Fruit fly (Drosophila melanogaster): ENCODE measurements around the gene PGS1.

PGS1 gene

dm6 chr3R:18743270-18743922, 2.4 kb downstream of the PGS1 start, which contains the start of gene Mekk1 (continued):
- TF ChIP-seq cwo (GFP tag; optimal IDR thresholded peaks at IDR 0.05): peak; percentile 0
- no peak for TF ChIP-seq ro (GFP tag; IDR thresholded peaks at IDR 0.05)
- TF ChIP-seq CG15514 (GFP tag; optimal IDR thresholded peaks at IDR 0.05): peak; percentile 74
- TF ChIP-seq CG1233 (GFP tag; optimal IDR thresholded peaks at IDR 0.05): no peak
- TF ChIP-seq CG11456 (GFP tag; IDR thresholded peaks at IDR 0.05): no peak
- TF ChIP-seq CG17912 (GFP tag; optimal IDR thresholded peaks at IDR 0.05): no peak
- no peak for TF ChIP-seq CG1832 (GFP tag; optimal IDR thresholded peaks at IDR 0.05)
- TF ChIP-seq sens (GFP tag): peak; percentile 86
- TF ChIP-seq CG2712 (tag; optimal IDR thresholded peaks at IDR 0.05): peak; percentile 26
- TF ChIP-seq grn (GFP tag; optimal IDR thresholded peaks at IDR 0.05): no peak
- 0 out of 3 replicates have a peak, but pooled peaks have one; percentile 26 for TF ChIP-seq CG14050 (GFP tag; IDR thresholded peaks at IDR 0.05)
- peak; percentile 53; the same call in 1 of the 2 replicates for TF ChIP-seq hbn (GFP tag; IDR thresholded peaks at IDR 0.05; ENCODE audit: partially characterized antibody)
- peak; percentile 83 for TF ChIP-seq sug (tag; optimal IDR thresholded peaks at IDR 0.05)
- peak; percentile 53 for TF ChIP-seq CG15269 (tag; optimal IDR thresholded peaks at IDR 0.05)
- peak; percentile 45 for TF ChIP-seq CG10267 (tag; optimal IDR thresholded peaks at IDR 0.05)
- TF ChIP-seq zen (tag; optimal IDR thresholded peaks at IDR 0.05): no peak
- peak; percentile 47 for TF ChIP-seq CG9215 (GFP tag; IDR thresholded peaks at IDR 0.05)
- TF ChIP-seq CG9932 (GFP tag; IDR thresholded peaks at IDR 0.05): peak; percentile 76
- peak; percentile 26 for TF ChIP-seq ems (GFP tag; optimal IDR thresholded peaks at IDR 0.05)
- TF ChIP-seq dpn (GFP tag; optimal IDR thresholded peaks at IDR 0.05): peak; percentile 39 to 52
- peak; percentile 96 for TF ChIP-seq Sry-δ (GFP tag; optimal IDR thresholded peaks at IDR 0.05)
- TF ChIP-seq slbo (GFP tag; IDR thresholded peaks at IDR 0.05): peak; percentile 60; the same call in 1 of the 2 replicates
- peak; percentile 17 for TF ChIP-seq her (GFP tag; optimal IDR thresholded peaks at IDR 0.05)
- TF ChIP-seq ham (GFP tag; IDR thresholded peaks at IDR 0.05): no peak
- peak; percentile 39; the same call in 1 of the 2 replicates for TF ChIP-seq al (GFP tag; IDR thresholded peaks at IDR 0.05)
- TF ChIP-seq wdn (GFP tag; IDR thresholded peaks at IDR 0.05): no peak
- peak; percentile 49 for TF ChIP-seq CG8944 (GFP tag; optimal IDR thresholded peaks at IDR 0.05)
- peak; percentile 1 for TF ChIP-seq CG6765 (GFP tag; optimal IDR thresholded peaks at IDR 0.05)
- peak; percentile 62 for TF ChIP-seq Ets97D (GFP tag; optimal IDR thresholded peaks at IDR 0.05)
- TF ChIP-seq Lpt (GFP tag; optimal IDR thresholded peaks at IDR 0.05): no peak
- peak; percentile 20 for TF ChIP-seq pum (GFP tag; optimal IDR thresholded peaks at IDR 0.05)
- TF ChIP-seq pita (GFP tag; optimal IDR thresholded peaks at IDR 0.05): no peak
- TF ChIP-seq Stat92E (GFP tag; optimal IDR thresholded peaks at IDR 0.05): peak in 1 of 3 experiments; percentile 52
- peak; percentile 4 for TF ChIP-seq CG4617 (GFP tag; optimal IDR thresholded peaks at IDR 0.05; ENCODE audit: borderline replicate concordance)
- TF ChIP-seq CG3163 (GFP tag; optimal IDR thresholded peaks at IDR 0.05): peak; percentile 68
- peak; percentile 70 for TF ChIP-seq CG2678 (tag; optimal IDR thresholded peaks at IDR 0.05)
- TF ChIP-seq Bteb2 (GFP tag; optimal IDR thresholded peaks at IDR 0.05): peak; percentile 25
- TF ChIP-seq CHES-1-like (GFP tag; optimal IDR thresholded peaks at IDR 0.05): peak; percentile 50
- no peak for TF ChIP-seq CG12219 (GFP tag; optimal IDR thresholded peaks at IDR 0.05)
- peak; percentile 59 for TF ChIP-seq CG12155 (GFP tag; optimal IDR thresholded peaks at IDR 0.05)
- TF ChIP-seq CG3407 (GFP tag; optimal IDR thresholded peaks at IDR 0.05): no peak
- TF ChIP-seq Doc3 (GFP tag; IDR thresholded peaks at IDR 0.05; ENCODE audit: partially characterized antibody): peak; percentile 41; the same call in 2 of the 3 replicates
- peak; percentile 38 for TF ChIP-seq tx (GFP tag; optimal IDR thresholded peaks at IDR 0.05)
- peak; percentile 18 for TF ChIP-seq CG9437 (GFP tag; optimal IDR thresholded peaks at IDR 0.05)
- no peak for TF ChIP-seq danr (GFP tag; IDR thresholded peaks at IDR 0.05)
- no peak for TF ChIP-seq HLH3B (GFP tag; IDR thresholded peaks at IDR 0.05)
- TF ChIP-seq pzg (GFP tag; optimal IDR thresholded peaks at IDR 0.05): peak; percentile 67
- TF ChIP-seq CG3995 (GFP tag; optimal IDR thresholded peaks at IDR 0.05): peak; percentile 82
- peak; percentile 19 for TF ChIP-seq Camta (GFP tag; optimal IDR thresholded peaks at IDR 0.05)
- TF ChIP-seq Awh (GFP tag; IDR thresholded peaks at IDR 0.05): no peak
